Fruit fly (Drosophila melanogaster): ENCODE data around the gene CG42699.

DNA sequence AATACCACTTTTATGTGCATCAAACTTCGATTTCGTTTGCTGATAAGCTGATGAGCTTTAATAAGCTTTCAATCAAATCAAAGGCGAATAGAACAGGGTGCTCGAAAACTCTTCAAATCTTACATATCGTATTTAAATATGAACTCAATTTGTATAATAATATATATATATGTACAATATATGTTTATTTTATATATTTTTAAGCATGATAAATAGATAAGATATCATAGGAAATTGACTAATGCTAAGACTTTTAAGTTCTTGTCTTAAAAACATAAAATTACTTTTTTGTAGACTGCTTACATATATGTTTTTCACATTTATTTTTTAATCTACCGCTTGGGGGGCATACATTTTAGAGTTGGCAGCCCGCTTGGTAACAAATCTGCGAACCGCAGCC is 12.4 kb upstream of the CG42699 start, which contains the start of gene CG15772:
- TF ChIP-seq Gug (GFP tag; IDR thresholded peaks at IDR 0.05) (no peak), CG6163 (GFP tag; IDR thresholded peaks at IDR 0.05) (no peak), CG1621 (tag; optimal IDR thresholded peaks at IDR 0.05) (no peak), Blimp-1 (GFP tag; optimal IDR thresholded peaks at IDR 0.05) (no peak), CG6808 (GFP tag; optimal IDR thresholded peaks at IDR 0.05) (no peak), Hr4 (GFP tag; optimal IDR thresholded peaks at IDR 0.05) (no peak), salr (GFP tag; optimal IDR thresholded peaks at IDR 0.05) (no peak), Hr38 (GFP tag; optimal IDR thresholded peaks at IDR 0.05) (no peak)
